Worm (Caenorhabditis elegans) whole organism, L1 larva: ENCODE results near the gene pqn-53.
A peak's percentile ranks its signal among the peaks of the same experiment; 100 is the strongest.

ENCODE experiments used
- C04F5.9 ChIP-seq: sonication (generic microtip); optimal IDR thresholded peaks from 2 replicates; lab custom pipeline; 2016; ENCODE audit warnings: missing genetic modification characterization, missing compliant biosample characterization
- C16A3.4 ChIP-seq: fragments of 150-350 bp; optimal IDR thresholded peaks from 2 replicates; lab custom pipeline; 2014; ENCODE audit warnings: missing biosample characterization, missing genetic modification characterization
- C34B4.2 ChIP-seq: sonication (generic microtip); optimal IDR thresholded peaks from 2 replicates; lab custom pipeline; 2017; ENCODE audit warnings: mild to moderate bottlenecking, missing genetic modification characterization, missing compliant biosample characterization
- Y116A8C.19 ChIP-seq: sonication (generic microtip); optimal IDR thresholded peaks from 2 replicates; lab custom pipeline; 2016; ENCODE audit warnings: missing compliant biosample characterization, missing genetic modification characterization, borderline replicate concordance
- ama-1 ChIP-seq: fragments of 150-350 bp; optimal IDR thresholded peaks from 2 replicates; lab custom pipeline; 2014
- ceh-8 ChIP-seq: fragments of 200-800 bp; sonication (Bioruptor generic); optimal IDR thresholded peaks from 2 replicates; lab custom pipeline; 2018; ENCODE audit warnings: mild to moderate bottlenecking, missing genetic modification characterization, moderate library complexity, missing compliant biosample characterization
- ceh-82 ChIP-seq, 3 experiments: fragments of 150-350 bp in 1 of 3; sonication (generic microtip) in 2 of 3; optimal IDR thresholded peaks; 2 replicates each; lab custom pipeline; 2014 to 2017; ENCODE audit warnings: missing biosample characterization in 3 of 3, missing genetic modification characterization in 3 of 3
- ces-1 ChIP-seq: fragments of 150-350 bp; optimal IDR thresholded peaks from 2 replicates; lab custom pipeline; 2014; ENCODE audit warnings: missing biosample characterization, missing genetic modification reagents, missing genetic modification characterization
- dpl-1 ChIP-seq, 3 experiments: fragments of 150-350 bp in 2 of 3; sonication (generic microtip) in 1 of 3; optimal IDR thresholded peaks; 2 replicates each; lab custom pipeline; 2014 to 2017; ENCODE audit warnings: missing biosample characterization in 3 of 3, missing genetic modification characterization in 3 of 3, missing genetic modification reagents in 3 of 3
- dsc-1 ChIP-seq: sonication (generic microtip); optimal IDR thresholded peaks from 2 replicates; lab custom pipeline; 2016; ENCODE audit warnings: mild to moderate bottlenecking, missing genetic modification characterization, missing compliant biosample characterization
- efl-1 ChIP-seq, 4 experiments: fragments of 150-350 bp; optimal IDR thresholded peaks in 3 of 4; peaks in 1 of 4; 1 replicate in 1 of 4; 2 replicates in 3 of 4; lab custom pipeline; 2014; ENCODE audit warnings: missing biosample characterization in 2 of 4, missing genetic modification characterization in 2 of 4, missing genetic modification reagents in 2 of 4
- egl-13 ChIP-seq: sonication (generic microtip); optimal IDR thresholded peaks from 2 replicates; lab custom pipeline; 2016; ENCODE audit warnings: missing genotype, missing genetic modification reagents, missing genetic modification characterization, missing compliant biosample characterization
- egl-27 ChIP-seq, 2 experiments: fragments of 150-350 bp in 1 of 2; sonication (generic microtip); optimal IDR thresholded peaks; 3 replicates each; lab custom pipeline; 2017 to 2018; ENCODE audit warnings: missing biosample characterization in 2 of 2, missing genetic modification characterization in 2 of 2, missing genetic modification reagents in 2 of 2
- elt-2 ChIP-seq: sonication (generic microtip); optimal IDR thresholded peaks from 2 replicates; lab custom pipeline; 2016; ENCODE audit warnings: missing genetic modification characterization, mild to moderate bottlenecking, inconsistent platforms, missing compliant biosample characterization, missing genetic modification reagents
- elt-3 ChIP-seq, 6 experiments: fragments of 150-350 bp in 1 of 6; sonication (generic microtip); optimal IDR thresholded peaks; 2 replicates each; lab custom pipeline; 2017 to 2018; ENCODE audit warnings: missing biosample characterization in 6 of 6, missing genetic modification characterization in 6 of 6, inconsistent platforms in 1 of 6
- fkh-4 ChIP-seq: sonication (generic microtip); optimal IDR thresholded peaks from 2 replicates; lab custom pipeline; 2016; ENCODE audit warnings: missing compliant biosample characterization, missing genetic modification characterization, borderline replicate concordance
- fkh-8 ChIP-seq: sonication (generic microtip); optimal IDR thresholded peaks from 2 replicates; lab custom pipeline; 2016; ENCODE audit warnings: mild to moderate bottlenecking, missing genetic modification characterization, missing compliant biosample characterization
- fos-1 ChIP-seq: fragments of 150-350 bp; optimal IDR thresholded peaks from 2 replicates; lab custom pipeline; 2014; ENCODE audit warnings: missing biosample characterization, missing genetic modification characterization
- grh-1 ChIP-seq: fragments of 200-800 bp; sonication (Bioruptor generic); IDR thresholded peaks from 2 replicates; pipeline ENCODE4 v1.3.6; 2022; ENCODE audit warnings: missing genetic modification reagents, missing genetic modification characterization, missing compliant biosample characterization
- hlh-17 ChIP-seq: fragments of 200-800 bp; sonication (Bioruptor generic); optimal IDR thresholded peaks from 2 replicates; lab custom pipeline; 2018; ENCODE audit warnings: missing genetic modification characterization, mild to moderate bottlenecking, missing compliant biosample characterization, moderate library complexity, borderline replicate concordance
- hlh-4 ChIP-seq: sonication (generic microtip); optimal IDR thresholded peaks from 2 replicates; lab custom pipeline; 2016; ENCODE audit warnings: mild to moderate bottlenecking, missing genetic modification characterization, missing compliant biosample characterization
- hpl-2 ChIP-seq: fragments of 150-350 bp; optimal IDR thresholded peaks from 2 replicates; lab custom pipeline; 2014; ENCODE audit warnings: missing biosample characterization, missing genetic modification reagents, missing genetic modification characterization
- isw-1 ChIP-seq: fragments of 200-800 bp; sonication (Bioruptor generic); IDR thresholded peaks from 2 replicates; pipeline ENCODE4 v1.3.6; 2022; ENCODE audit warnings: missing genetic modification characterization, missing compliant biosample characterization
- lin-13 ChIP-seq: fragments of 150-350 bp; optimal IDR thresholded peaks from 2 replicates; lab custom pipeline; 2014; ENCODE audit warnings: missing biosample characterization, missing genetic modification reagents, missing genetic modification characterization
- lin-15B ChIP-seq: fragments of 150-350 bp; sonication (generic microtip); optimal IDR thresholded peaks from 3 replicates; lab custom pipeline; 2014; ENCODE audit warnings: missing biosample characterization, missing genetic modification characterization
- lin-35 ChIP-seq, 2 experiments: fragments of 150-350 bp; optimal IDR thresholded peaks; 2 replicates each; lab custom pipeline; 2014; ENCODE audit warnings: missing biosample characterization in 2 of 2, missing genetic modification characterization in 2 of 2, missing genetic modification reagents in 2 of 2
- lir-3 ChIP-seq: sonication (generic microtip); optimal IDR thresholded peaks from 2 replicates; lab custom pipeline; 2016; ENCODE audit warnings: mild to moderate bottlenecking, missing genetic modification characterization, moderate library complexity, missing compliant biosample characterization; ENCODE audit not compliant: poor library complexity
- lsy-2 ChIP-seq, 2 experiments: fragments of 150-350 bp; optimal IDR thresholded peaks; 2 replicates each; lab custom pipeline; 2014; ENCODE audit warnings: missing biosample characterization in 2 of 2, missing genetic modification characterization in 2 of 2
- mab-9 ChIP-seq: fragments of 200-800 bp; sonication (Bioruptor generic); IDR thresholded peaks from 2 replicates; pipeline ENCODE4 v1.3.6; 2022; ENCODE audit warnings: missing genetic modification reagents, missing genetic modification characterization, missing compliant biosample characterization
- mep-1 ChIP-seq: fragments of 150-350 bp; optimal IDR thresholded peaks from 2 replicates; lab custom pipeline; 2014; ENCODE audit warnings: missing biosample characterization, missing genetic modification characterization
- nhr-12 ChIP-seq: sonication (generic microtip); optimal IDR thresholded peaks from 2 replicates; lab custom pipeline; 2017; ENCODE audit warnings: missing biosample characterization, missing genetic modification characterization
- nhr-19 ChIP-seq: fragments of 200-800 bp; sonication (Bioruptor generic); conservative IDR thresholded peaks from 2 replicates; pipeline ENCODE4 v1.3.6; 2022; ENCODE audit warnings: missing genetic modification characterization, missing compliant biosample characterization
- nhr-28 ChIP-seq: fragments of 150-350 bp; optimal IDR thresholded peaks from 2 replicates; lab custom pipeline; 2014; ENCODE audit warnings: missing biosample characterization, missing genetic modification characterization
- nhr-47 ChIP-seq: sonication (generic microtip); optimal IDR thresholded peaks from 2 replicates; lab custom pipeline; 2016; ENCODE audit warnings: mild to moderate bottlenecking, missing genetic modification characterization, moderate library complexity, missing compliant biosample characterization
- nhr-90 ChIP-seq: sonication (generic microtip); optimal IDR thresholded peaks from 2 replicates; lab custom pipeline; 2016; ENCODE audit warnings: mild to moderate bottlenecking, missing genetic modification characterization, missing compliant biosample characterization; ENCODE audit not compliant: poor library complexity
- pag-3 ChIP-seq: sonication (generic microtip); optimal IDR thresholded peaks from 2 replicates; lab custom pipeline; 2017; ENCODE audit warnings: missing genetic modification characterization, mild to moderate bottlenecking, missing compliant biosample characterization, antibody characterized with exemption, borderline replicate concordance; ENCODE audit not compliant: insufficient read depth
- pqm-1 ChIP-seq: sonication (generic microtip); optimal IDR thresholded peaks from 3 replicates; lab custom pipeline; 2017; ENCODE audit warnings: missing biosample characterization, missing genetic modification characterization
- rnt-1 ChIP-seq: sonication (generic microtip); optimal IDR thresholded peaks from 2 replicates; lab custom pipeline; 2016; ENCODE audit warnings: mild to moderate bottlenecking, missing genetic modification characterization, moderate library complexity, missing compliant biosample characterization
- skn-1 ChIP-seq: fragments of 150-350 bp; optimal IDR thresholded peaks from 2 replicates; lab custom pipeline; 2014; ENCODE audit warnings: missing biosample characterization, missing genetic modification characterization
- snu-23 ChIP-seq: sonication (generic microtip); optimal IDR thresholded peaks from 2 replicates; lab custom pipeline; 2016; ENCODE audit warnings: missing genetic modification characterization, missing compliant biosample characterization
- swsn-7 ChIP-seq: sonication (generic microtip); optimal IDR thresholded peaks from 2 replicates; lab custom pipeline; 2016; ENCODE audit warnings: missing genetic modification characterization, missing compliant biosample characterization
- unc-130 ChIP-seq: fragments of 150-350 bp; optimal IDR thresholded peaks from 2 replicates; lab custom pipeline; 2017; ENCODE audit warnings: missing biosample characterization, missing genetic modification characterization, inconsistent platforms
- unc-62 ChIP-seq: fragments of 150-350 bp; optimal IDR thresholded peaks from 2 replicates; lab custom pipeline; 2014; ENCODE audit warnings: missing biosample characterization, missing genetic modification reagents, missing genetic modification characterization
- unc-86 ChIP-seq: sonication (generic microtip); optimal IDR thresholded peaks from 2 replicates; lab custom pipeline; 2016; ENCODE audit warnings: missing genetic modification characterization, missing compliant biosample characterization
- vab-15 ChIP-seq: sonication (generic microtip); optimal IDR thresholded peaks from 2 replicates; lab custom pipeline; 2017; ENCODE audit warnings: missing genotype, mild to moderate bottlenecking, missing genetic modification characterization, missing compliant biosample characterization
- xbp-1 ChIP-seq: sonication (generic microtip); optimal IDR thresholded peaks from 2 replicates; lab custom pipeline; 2016; ENCODE audit warnings: missing genetic modification characterization, missing compliant biosample characterization
- zag-1 ChIP-seq: fragments of 150-350 bp; optimal IDR thresholded peaks from 2 replicates; lab custom pipeline; 2014; ENCODE audit warnings: missing biosample characterization, missing genetic modification characterization
- ztf-11 ChIP-seq, 2 experiments: sonication (generic microtip); optimal IDR thresholded peaks; 2 replicates each; lab custom pipeline; 2016 to 2017; ENCODE audit warnings: missing genetic modification characterization in 2 of 2, missing biosample characterization in 1 of 2, missing compliant biosample characterization in 1 of 2
- ztf-4 ChIP-seq: fragments of 150-350 bp; optimal IDR thresholded peaks from 2 replicates; lab custom pipeline; 2014; ENCODE audit warnings: missing biosample characterization, missing genetic modification characterization

The pqn-53 gene

ce11 chrV:12026878-12027477 is 38.2 kb downstream of the pqn-53 start (continued):
- TF ChIP-seq ceh-82 (tag; optimal IDR thresholded peaks at IDR 0.05; lab: Kevin White, UChicago) (peak; percentile 5 to 67 (median 25)), lir-3 (tag; lab: Kevin White, UChicago) (no peak), lin-13 (no peak), efl-1 (optimal IDR thresholded peaks at IDR 0.05; lab: Kevin White, UChicago) (peak; percentile 15 to 38), efl-1 (GFP tag; optimal IDR thresholded peaks at IDR 0.05 in 1 of 2; lab: Kevin White, UChicago) (no peak), Y116A8C.19 (tag; lab: Kevin White, UChicago) (no peak), elt-2 (tag; lab: Kevin White, UChicago) (no peak), rnt-1 (tag; lab: Kevin White, UChicago) (no peak)

DNA sequence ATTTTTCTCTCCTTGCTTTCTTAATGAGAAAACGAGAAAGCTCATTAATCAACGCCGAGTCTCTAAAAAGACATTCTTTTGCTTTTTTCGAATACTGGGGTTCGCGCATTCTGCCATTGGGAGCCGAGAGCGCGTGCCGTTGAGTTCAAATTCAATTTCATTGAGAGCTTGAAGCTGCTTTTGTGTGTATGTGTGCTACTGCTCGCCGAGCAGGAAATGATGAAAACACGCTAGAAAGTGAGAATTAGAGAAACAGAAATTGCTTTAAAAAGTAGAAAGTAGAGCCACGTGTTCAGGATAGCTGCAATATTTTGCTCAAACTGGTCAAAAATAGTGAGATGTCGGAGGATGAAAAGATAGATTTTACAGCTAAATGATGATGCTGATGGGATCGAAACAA is 39.5 kb downstream of the pqn-53 start:
- TF ChIP-seq ztf-4 (tag; lab: Kevin White, UChicago): no peak
- TF ChIP-seq isw-1 (GFP tag; lab: Robert Waterston, UW): no peak
- TF ChIP-seq nhr-19 (GFP tag; lab: Robert Waterston, UW): no peak
- TF ChIP-seq elt-3 (tag; optimal IDR thresholded peaks at IDR 0.05; lab: Kevin White, UChicago): no peak
- no peak for TF ChIP-seq hlh-17
- TF ChIP-seq ama-1 (lab: Kevin White, UChicago): no peak
- no peak for TF ChIP-seq unc-130 (tag; lab: Kevin White, UChicago)
- no peak for TF ChIP-seq pag-3 (tag; lab: Kevin White, UChicago)
- no peak for TF ChIP-seq unc-62 (GFP tag; lab: Kevin White, UChicago)
- TF ChIP-seq grh-1 (GFP tag; lab: Robert Waterston, UW): no peak
- no peak for TF ChIP-seq nhr-47 (tag; lab: Kevin White, UChicago)
- TF ChIP-seq fkh-4 (tag; lab: Kevin White, UChicago): no peak
- no peak for TF ChIP-seq nhr-28 (tag; lab: Kevin White, UChicago)
- TF ChIP-seq ces-1 (GFP tag; lab: Kevin White, UChicago): no peak
- no peak for TF ChIP-seq lir-3 (tag; lab: Kevin White, UChicago)
- no peak for TF ChIP-seq unc-86 (tag; lab: Kevin White, UChicago)
- no peak for TF ChIP-seq nhr-90 (tag; lab: Kevin White, UChicago)
- no peak for TF ChIP-seq hpl-2 (GFP tag; lab: Kevin White, UChicago)
- no peak for TF ChIP-seq C16A3.4
- TF ChIP-seq C04F5.9 (tag; lab: Kevin White, UChicago): no peak
- TF ChIP-seq lsy-2 (tag; optimal IDR thresholded peaks at IDR 0.05; lab: Kevin White, UChicago): peak in 1 of 2 experiments; percentile 33
- no peak for TF ChIP-seq lin-15B (tag; lab: Kevin White, UChicago)
- no peak for TF ChIP-seq egl-27 (tag; optimal IDR thresholded peaks at IDR 0.05; lab: Kevin White, UChicago)
- peak in 1 of 3 experiments; percentile 6 for TF ChIP-seq dpl-1 (GFP tag; optimal IDR thresholded peaks at IDR 0.05; lab: Kevin White, UChicago)
- TF ChIP-seq mep-1 (tag; lab: Kevin White, UChicago): peak; percentile 45
- TF ChIP-seq ztf-11 (tag; optimal IDR thresholded peaks at IDR 0.05; lab: Kevin White, UChicago): no peak
- peak in 1 of 3 experiments; percentile 36 for TF ChIP-seq ceh-82 (tag; optimal IDR thresholded peaks at IDR 0.05; lab: Kevin White, UChicago)
- no peak for TF ChIP-seq zag-1 (tag; lab: Kevin White, UChicago)
- TF ChIP-seq skn-1: peak; percentile 2
- TF ChIP-seq elt-2 (tag; lab: Kevin White, UChicago): no peak
- peak; percentile 1 for TF ChIP-seq snu-23 (GFP tag; lab: Kevin White, UChicago)
- TF ChIP-seq nhr-12 (tag; lab: Kevin White, UChicago): no peak
- TF ChIP-seq swsn-7: peak; percentile 10
- TF ChIP-seq ceh-8 (GFP tag; lab: Kevin White, UChicago): no peak
- TF ChIP-seq C34B4.2 (tag; lab: Kevin White, UChicago): no peak
- TF ChIP-seq xbp-1: no peak
- no peak for TF ChIP-seq pqm-1 (tag; lab: Kevin White, UChicago)
- TF ChIP-seq fkh-8: peak; percentile 64
- no peak for TF ChIP-seq lin-35 (GFP tag; optimal IDR thresholded peaks at IDR 0.05; lab: Kevin White, UChicago)
- no peak for TF ChIP-seq mab-9
- no peak for TF ChIP-seq vab-15 (tag; lab: Kevin White, UChicago)
- TF ChIP-seq dsc-1: no peak
- peak; percentile 10 for TF ChIP-seq egl-13 (tag; lab: Kevin White, UChicago)
- no peak for TF ChIP-seq hlh-4
- TF ChIP-seq fos-1 (tag; lab: Kevin White, UChicago): no peak
